Worm (Caenorhabditis elegans) whole organism, mixed stage, embryonic: ENCODE results near the gene kqt-1.

Experiments
- M03D4.4 ChIP-seq: sonication (generic microtip); optimal IDR thresholded peaks from 2 replicates; lab custom pipeline; 2017; ENCODE audit warnings: mild to moderate bottlenecking, missing genetic modification characterization, missing compliant biosample characterization
- bed-3 ChIP-seq: fragments of 200-800 bp; sonication (Bioruptor generic); optimal IDR thresholded peaks from 3 replicates; lab custom pipeline; 2018; ENCODE audit warnings: mild to moderate bottlenecking, missing genetic modification characterization, moderate library complexity, missing compliant biosample characterization
- blmp-1 ChIP-seq: fragments of 150-350 bp; optimal IDR thresholded peaks from 2 replicates; lab custom pipeline; 2014; ENCODE audit warnings: missing biosample characterization, missing genetic modification characterization
- ceh-39 ChIP-seq: fragments of 150-350 bp; optimal IDR thresholded peaks from 2 replicates; lab custom pipeline; 2014; ENCODE audit warnings: missing biosample characterization, missing genetic modification characterization
- ces-1 ChIP-seq: fragments of 150-350 bp; optimal IDR thresholded peaks from 2 replicates; lab custom pipeline; 2014; ENCODE audit warnings: missing biosample characterization, missing genetic modification reagents, missing genetic modification characterization
- drap-1 ChIP-seq: fragments of 200-800 bp; sonication (Bioruptor generic); optimal IDR thresholded peaks from 3 replicates; lab custom pipeline; 2018; ENCODE audit warnings: mild to moderate bottlenecking, missing genetic modification characterization, missing compliant biosample characterization
- elt-1 ChIP-seq: sonication (generic microtip); optimal IDR thresholded peaks from 2 replicates; lab custom pipeline; 2017; ENCODE audit warnings: missing genetic modification characterization, mild to moderate bottlenecking, missing compliant biosample characterization, antibody characterized with exemption, moderate library complexity, borderline replicate concordance; ENCODE audit not compliant: insufficient read depth
- elt-3 ChIP-seq: fragments of 150-350 bp; optimal IDR thresholded peaks from 2 replicates; lab custom pipeline; 2014; ENCODE audit warnings: missing biosample characterization, missing genetic modification characterization
- ham-2 ChIP-seq: fragments of 200-800 bp; sonication (Bioruptor generic); optimal IDR thresholded peaks from 2 replicates; lab custom pipeline; 2018; ENCODE audit warnings: mild to moderate bottlenecking, missing genetic modification characterization, missing compliant biosample characterization
- hlh-1 ChIP-seq: fragments of 150-350 bp; optimal IDR thresholded peaks from 2 replicates; lab custom pipeline; 2014; ENCODE audit warnings: missing biosample characterization, missing genetic modification reagents, missing genetic modification characterization
- lin-13 ChIP-seq: fragments of 150-350 bp; optimal IDR thresholded peaks from 2 replicates; lab custom pipeline; 2014; ENCODE audit warnings: missing biosample characterization, missing genetic modification characterization
- lin-32 ChIP-seq: fragments of 200-800 bp; sonication (Bioruptor generic); optimal IDR thresholded peaks from 2 replicates; lab custom pipeline; 2018; ENCODE audit warnings: mild to moderate bottlenecking, missing genetic modification characterization, missing compliant biosample characterization
- lsy-2 ChIP-seq: fragments of 150-350 bp; optimal IDR thresholded peaks from 2 replicates; lab custom pipeline; 2014; ENCODE audit warnings: missing biosample characterization, missing genetic modification characterization
- mab-5 ChIP-seq: fragments of 150-350 bp; optimal IDR thresholded peaks from 2 replicates; lab custom pipeline; 2014; ENCODE audit warnings: missing biosample characterization, missing genetic modification characterization
- mls-2 ChIP-seq: sonication (generic microtip); optimal IDR thresholded peaks from 2 replicates; lab custom pipeline; 2016; ENCODE audit warnings: mild to moderate bottlenecking, missing genetic modification characterization, moderate library complexity, missing compliant biosample characterization
- nhr-12 ChIP-seq: fragments of 150-350 bp; optimal IDR thresholded peaks from 2 replicates; lab custom pipeline; 2014; ENCODE audit warnings: missing biosample characterization, missing genetic modification characterization
- nhr-2 ChIP-seq: fragments of 150-350 bp; optimal IDR thresholded peaks from 2 replicates; lab custom pipeline; 2014; ENCODE audit warnings: missing biosample characterization, missing genetic modification characterization
- nhr-237 ChIP-seq: fragments of 150-350 bp; optimal IDR thresholded peaks from 2 replicates; lab custom pipeline; 2014; ENCODE audit warnings: missing biosample characterization, missing genetic modification characterization
- nhr-28 ChIP-seq: fragments of 150-350 bp; optimal IDR thresholded peaks from 2 replicates; lab custom pipeline; 2014; ENCODE audit warnings: missing biosample characterization, missing genetic modification characterization
- nhr-76 ChIP-seq: sonication (generic microtip); optimal IDR thresholded peaks from 2 replicates; lab custom pipeline; 2017; ENCODE audit warnings: missing biosample characterization, missing genetic modification characterization
- pha-4 ChIP-seq: fragments of 150-350 bp; optimal IDR thresholded peaks from 2 replicates; lab custom pipeline; 2018; ENCODE audit warnings: missing biosample characterization, missing genetic modification reagents, missing genetic modification characterization
- sem-2 ChIP-seq: fragments of 200-800 bp; sonication (Bioruptor generic); optimal IDR thresholded peaks from 2 replicates; lab custom pipeline; 2018; ENCODE audit warnings: mild to moderate bottlenecking, missing genetic modification characterization, missing compliant biosample characterization
- snpc-4 ChIP-seq: fragments of 150-350 bp; optimal IDR thresholded peaks from 2 replicates; lab custom pipeline; 2014; ENCODE audit warnings: missing biosample characterization, missing genetic modification characterization
- sptf-1 ChIP-seq: sonication (generic microtip); optimal IDR thresholded peaks from 2 replicates; lab custom pipeline; 2017; ENCODE audit warnings: mild to moderate bottlenecking, missing genetic modification characterization, moderate library complexity, missing compliant biosample characterization
- tbx-8 ChIP-seq: fragments of 200-800 bp; sonication (Bioruptor generic); optimal IDR thresholded peaks from 2 replicates; lab custom pipeline; 2018; ENCODE audit warnings: mild to moderate bottlenecking, missing genetic modification characterization, moderate library complexity, missing compliant biosample characterization
- unc-120 ChIP-seq: sonication (generic microtip); optimal IDR thresholded peaks from 2 replicates; lab custom pipeline; 2017; ENCODE audit warnings: missing genetic modification characterization, missing compliant biosample characterization; ENCODE audit not compliant: poor library complexity, severe bottlenecking
- unc-39 ChIP-seq: fragments of 150-350 bp; optimal IDR thresholded peaks from 2 replicates; lab custom pipeline; 2014; ENCODE audit warnings: missing biosample characterization, missing genetic modification characterization
- unc-62 ChIP-seq: fragments of 150-350 bp; optimal IDR thresholded peaks from 2 replicates; lab custom pipeline; 2014; ENCODE audit warnings: missing biosample characterization, missing genetic modification reagents, missing genetic modification characterization
- zip-8 ChIP-seq: fragments of 150-350 bp; optimal IDR thresholded peaks from 2 replicates; lab custom pipeline; 2014; ENCODE audit warnings: missing biosample characterization, missing genetic modification characterization
- ztf-11 ChIP-seq: fragments of 150-350 bp; optimal IDR thresholded peaks from 2 replicates; lab custom pipeline; 2014; ENCODE audit warnings: missing biosample characterization, missing genetic modification characterization

Gene kqt-1

DNA sequence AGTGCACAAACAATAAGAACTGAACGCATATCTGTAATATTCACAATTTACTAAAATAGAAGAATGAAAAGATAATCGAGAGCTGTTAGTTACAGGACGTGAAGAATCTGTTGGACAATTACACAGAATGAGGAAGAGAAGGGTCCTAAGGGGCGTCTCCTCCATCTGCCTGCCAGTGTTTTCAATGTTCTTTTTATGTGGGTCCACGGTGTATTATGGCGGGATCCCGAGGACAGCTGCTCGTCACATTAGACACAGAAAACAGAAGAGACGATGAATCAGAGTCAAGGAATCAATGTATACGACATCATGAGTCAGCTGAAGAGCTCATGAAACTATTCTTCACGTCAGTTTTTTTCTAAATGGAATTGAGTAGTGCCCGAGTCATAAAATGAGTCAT lies 21.7 kb upstream of the kqt-1 start, which contains the start of gene ttr-6:
ttr-6 (minus strand) TSS at position 33 of the 400 bp plus-strand sequence.
- TF ChIP-seq hlh-1 (tag; lab: Kevin White, UChicago) (peak; percentile 97), sem-2 (GFP tag; lab: Kevin White, UChicago) (no peak), unc-62 (GFP tag; lab: Kevin White, UChicago) (peak; percentile 56), unc-120 (tag; lab: Kevin White, UChicago) (peak; percentile 68)
- TF ChIP-seq, all 35 proteins: peak for 3

DNA sequence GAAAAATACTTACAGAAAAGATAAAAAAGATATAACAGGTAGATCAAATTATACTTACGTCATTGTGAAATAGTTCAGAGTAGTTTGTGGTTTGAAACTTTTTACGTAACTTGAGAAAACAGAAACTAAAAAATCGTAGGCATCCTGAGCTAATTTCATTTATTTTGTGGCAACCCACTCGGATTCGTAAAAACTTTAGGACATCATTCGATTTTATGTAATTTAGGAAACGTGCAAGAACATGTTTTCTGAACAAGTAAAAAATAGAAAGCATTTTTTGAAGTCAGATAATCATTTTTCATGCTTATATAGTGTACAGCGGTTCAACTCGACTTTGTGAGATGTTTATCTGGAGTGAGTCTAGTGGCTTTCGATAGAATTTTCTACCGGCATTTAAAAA lies 20.1 kb upstream of the kqt-1 start, which contains the start of gene hic-1:
hic-1 (minus strand) TSS at position 101 of the 400 bp plus-strand sequence.
- TF ChIP-seq tbx-8 (no peak), lsy-2 (tag; lab: Kevin White, UChicago) (no peak), sptf-1 (tag; lab: Kevin White, UChicago) (no peak), snpc-4 (tag; lab: Kevin White, UChicago) (no peak), ces-1 (GFP tag; lab: Kevin White, UChicago) (no peak), ceh-39 (tag; lab: Kevin White, UChicago) (no peak), ztf-11 (tag; lab: Kevin White, UChicago) (no peak), lin-13 (tag; lab: Kevin White, UChicago) (no peak), nhr-28 (tag; lab: Kevin White, UChicago) (no peak), M03D4.4 (tag; lab: Kevin White, UChicago) (no peak), ham-2 (GFP tag; lab: Kevin White, UChicago) (no peak), zip-8 (no peak), sem-2 (GFP tag; lab: Kevin White, UChicago) (no peak), nhr-76 (tag; lab: Kevin White, UChicago) (no peak), pha-4 (tag; lab: Kevin White, UChicago) (no peak), mls-2 (tag; lab: Kevin White, UChicago) (no peak), nhr-12 (tag; lab: Kevin White, UChicago) (no peak)

ce11 chrX:6601967-6602366 lies 16.8 kb upstream of the kqt-1 start:
- no peak for TF ChIP-seq unc-62 (GFP tag; lab: Kevin White, UChicago)
- no peak for TF ChIP-seq unc-120 (tag; lab: Kevin White, UChicago)
- TF ChIP-seq hlh-1 (tag; lab: Kevin White, UChicago) = no peak
- no peak for TF ChIP-seq nhr-237 (tag; lab: Kevin White, UChicago)
- TF ChIP-seq drap-1 (GFP tag; lab: Kevin White, UChicago) = no peak

- TF ChIP-seq unc-39 (tag; lab: Kevin White, UChicago) (no peak), snpc-4 (tag; lab: Kevin White, UChicago) (no peak), nhr-28 (tag; lab: Kevin White, UChicago) (no peak), lin-32 (GFP tag; lab: Kevin White, UChicago) (no peak), nhr-2 (tag; lab: Kevin White, UChicago) (no peak), mls-2 (tag; lab: Kevin White, UChicago) (no peak), mab-5 (tag; lab: Kevin White, UChicago) (no peak), ham-2 (GFP tag; lab: Kevin White, UChicago) (no peak), blmp-1 (tag; lab: Kevin White, UChicago) (no peak), sem-2 (GFP tag; lab: Kevin White, UChicago) (no peak), unc-120 (tag; lab: Kevin White, UChicago) (no peak), sptf-1 (tag; lab: Kevin White, UChicago) (no peak), ztf-11 (tag; lab: Kevin White, UChicago) (no peak), bed-3 (GFP tag; lab: Kevin White, UChicago) (no peak), lin-13 (tag; lab: Kevin White, UChicago) (no peak), elt-3 (tag; lab: Kevin White, UChicago) (no peak), elt-1 (tag; lab: Kevin White, UChicago) (no peak)
Observed at ce11 chrX:6603098-6603497, 15.7 kb upstream of the kqt-1 start, which contains the start of gene F23G4.1. Gene F23G4.1, minus strand, starts transcription at chrX:6603198.

ce11 chrX:6606991-6607390 lies 11.8 kb upstream of the kqt-1 start, which contains the start of gene cpr-6:
Gene cpr-6, plus strand, starts transcription at chrX:6607207.
- no peak for TF ChIP-seq blmp-1 (tag; lab: Kevin White, UChicago)
- no peak for TF ChIP-seq hlh-1 (tag; lab: Kevin White, UChicago)
- no peak for TF ChIP-seq ces-1 (GFP tag; lab: Kevin White, UChicago)
